Worm (Caenorhabditis elegans) whole organism, early embryonic: ENCODE results near the gene ZK822.9.

Experiments
- B0310.2 ChIP-seq: sonication (generic microtip); optimal IDR thresholded peaks from 2 replicates; lab custom pipeline; 2016; ENCODE audit warnings: mild to moderate bottlenecking, missing genetic modification characterization, missing compliant biosample characterization
- F13C5.2 ChIP-seq: sonication (generic microtip); optimal IDR thresholded peaks from 2 replicates; lab custom pipeline; 2017; ENCODE audit warnings: mild to moderate bottlenecking, missing genetic modification characterization, inconsistent platforms, missing compliant biosample characterization
- aly-1 ChIP-seq: sonication (generic microtip); optimal IDR thresholded peaks from 2 replicates; lab custom pipeline; 2016; ENCODE audit warnings: missing genetic modification characterization, missing compliant biosample characterization
- ama-1 ChIP-seq: fragments of 150-350 bp; optimal IDR thresholded peaks from 2 replicates; lab custom pipeline; 2014
- ceh-13 ChIP-seq: fragments of 200-800 bp; sonication (Bioruptor generic); optimal IDR thresholded peaks from 2 replicates; lab custom pipeline; 2018; ENCODE audit warnings: mild to moderate bottlenecking, missing genetic modification characterization, missing compliant biosample characterization
- ceh-36 ChIP-seq: sonication (generic microtip); optimal IDR thresholded peaks from 2 replicates; lab custom pipeline; 2016; ENCODE audit warnings: missing genetic modification characterization, inconsistent platforms, missing compliant biosample characterization
- ets-7 ChIP-seq: sonication (generic microtip); optimal IDR thresholded peaks from 2 replicates; lab custom pipeline; 2016; ENCODE audit warnings: missing genotype, missing genetic modification characterization, missing compliant biosample characterization
- flt-1 ChIP-seq: fragments of 200-800 bp; sonication (Bioruptor generic); IDR thresholded peaks from 2 replicates; pipeline ENCODE4 v1.3.6; 2022; ENCODE audit warnings: missing genetic modification characterization, missing compliant biosample characterization
- scrt-1 ChIP-seq: fragments of 200-800 bp; sonication (Bioruptor generic); IDR thresholded peaks from 2 replicates; pipeline ENCODE4 v1.3.6; 2022; ENCODE audit warnings: missing genetic modification characterization, missing compliant biosample characterization
- tbx-37 ChIP-seq: fragments of 200-800 bp; sonication (Bioruptor generic); conservative IDR thresholded peaks from 2 replicates; pipeline ENCODE4 v1.3.6; 2022; ENCODE audit warnings: missing genetic modification reagents, missing genetic modification characterization, missing compliant biosample characterization

- no peak for TF ChIP-seq B0310.2 (tag; lab: Kevin White, UChicago)
- TF ChIP-seq aly-1 (tag; lab: Kevin White, UChicago), result no peak
- no peak for TF ChIP-seq scrt-1 (GFP tag; lab: Robert Waterston, UW)
- TF ChIP-seq tbx-37, result no peak
- no peak for TF ChIP-seq ama-1
- TF ChIP-seq flt-1, result no peak
- TF ChIP-seq ceh-13 (GFP tag; lab: Kevin White, UChicago), result no peak
- no peak for TF ChIP-seq ets-7 (tag; lab: Kevin White, UChicago)
- no peak for TF ChIP-seq F13C5.2 (tag; lab: Kevin White, UChicago)
- no peak for TF ChIP-seq ceh-36 (tag; lab: Kevin White, UChicago)
These were observed 34.5 kb downstream of the ZK822.9 start, which contains the start of gene tbx-36 for ce11 chrIV:11950270-11950669.
